Fruit fly (Drosophila melanogaster) whole organism, embryonic: Measurements from ENCODE around the gene Rab5.
A peak's percentile ranks its signal among the peaks of the same experiment; 100 is the strongest.

Experiments used
- Abd-B ChIP-seq: fragments of 200-800 bp; sonication (Bioruptor generic); optimal IDR thresholded peaks from 2 replicates; lab custom pipeline; 2018; ENCODE audit warnings: missing biosample characterization, mild to moderate bottlenecking, missing genetic modification characterization, moderate library complexity
- Asciz ChIP-seq: fragments of 200-800 bp; sonication (Bioruptor generic); optimal IDR thresholded peaks from 2 replicates; lab custom pipeline; 2017; ENCODE audit warnings: missing biosample characterization, mild to moderate bottlenecking, missing genetic modification characterization, missing genetic modification reagents
- Atf6 ChIP-seq: fragments of 200-800 bp; sonication (Bioruptor generic); IDR thresholded peaks from 2 replicates; pipeline ENCODE4 v1.3.6; 2022; ENCODE audit warnings: missing biosample characterization, missing genetic modification characterization
- BEAF-32 ChIP-seq: fragments of 200-800 bp; sonication (Bioruptor generic); optimal IDR thresholded peaks from 3 replicates; lab custom pipeline; 2017; ENCODE audit warnings: missing biosample characterization, missing genetic modification characterization, mild to moderate bottlenecking, moderate library complexity, missing genetic modification reagents
- Bteb2 ChIP-seq: fragments of 200-800 bp; sonication (Bioruptor generic); optimal IDR thresholded peaks from 2 replicates; lab custom pipeline; 2016; ENCODE audit warnings: missing biosample characterization, missing genetic modification characterization
- CG10267 ChIP-seq: fragments of 200-800 bp; sonication (Bioruptor generic); optimal IDR thresholded peaks from 2 replicates; lab custom pipeline; 2018; ENCODE audit warnings: missing biosample characterization, mild to moderate bottlenecking, missing genetic modification characterization, moderate library complexity
- CG11560 ChIP-seq: fragments of 200-800 bp; sonication (Bioruptor generic); IDR thresholded peaks from 3 replicates; pipeline ENCODE4 v1.3.6; 2022; ENCODE audit warnings: missing biosample characterization, missing genetic modification characterization
- CG1233 ChIP-seq: fragments of 200-800 bp; sonication (Bioruptor generic); optimal IDR thresholded peaks from 4 replicates; lab custom pipeline; 2018; ENCODE audit warnings: missing biosample characterization, mild to moderate bottlenecking, missing genetic modification characterization
- CG12391 ChIP-seq: fragments of 200-800 bp; sonication (Bioruptor generic); optimal IDR thresholded peaks from 3 replicates; lab custom pipeline; 2018; ENCODE audit warnings: missing biosample characterization, mild to moderate bottlenecking, missing genetic modification characterization, moderate library complexity
- CG14050 ChIP-seq: fragments of 200-800 bp; sonication (Bioruptor generic); IDR thresholded peaks from 3 replicates; pipeline ENCODE4 v1.3.6; 2022; ENCODE audit warnings: missing biosample characterization, missing genetic modification characterization
- CG14710 ChIP-seq: fragments of 200-800 bp; sonication (Bioruptor generic); optimal IDR thresholded peaks from 3 replicates; lab custom pipeline; 2019; ENCODE audit warnings: missing biosample characterization, mild to moderate bottlenecking, missing genetic modification characterization, moderate library complexity
- CG16813 ChIP-seq: fragments of 200-800 bp; sonication (Bioruptor generic); IDR thresholded peaks from 3 replicates; pipeline ENCODE4 v1.3.6; 2022; ENCODE audit warnings: missing biosample characterization, missing genetic modification characterization; ENCODE audit not compliant: partially characterized antibody
- CG17359 ChIP-seq: fragments of 200-800 bp; sonication (Bioruptor generic); optimal IDR thresholded peaks from 3 replicates; lab custom pipeline; 2018; ENCODE audit warnings: missing biosample characterization, mild to moderate bottlenecking, missing genetic modification characterization, moderate library complexity
- CG3065 ChIP-seq: fragments of 200-800 bp; sonication (Bioruptor generic); optimal IDR thresholded peaks from 2 replicates; lab custom pipeline; 2016; ENCODE audit warnings: missing biosample characterization, missing genetic modification characterization
- CG31224 ChIP-seq: fragments of 200-800 bp; sonication (Bioruptor generic); IDR thresholded peaks from 2 replicates; pipeline ENCODE4 v1.3.6; 2022; ENCODE audit warnings: missing biosample characterization, missing genetic modification characterization
- CG3163 ChIP-seq: fragments of 200-800 bp; sonication (Bioruptor generic); optimal IDR thresholded peaks from 3 replicates; lab custom pipeline; 2016; ENCODE audit warnings: missing biosample characterization, missing genetic modification characterization
- CG32772 ChIP-seq: fragments of 200-800 bp; sonication (Bioruptor generic); IDR thresholded peaks from 2 replicates; pipeline ENCODE4 v1.3.6; 2022; ENCODE audit warnings: missing biosample characterization, missing genetic modification characterization
- CG5245 ChIP-seq: fragments of 200-800 bp; sonication (Bioruptor generic); optimal IDR thresholded peaks from 3 replicates; lab custom pipeline; 2016; ENCODE audit warnings: missing biosample characterization, missing genetic modification characterization
- CG8089 ChIP-seq: fragments of 200-800 bp; sonication (Bioruptor generic); optimal IDR thresholded peaks from 3 replicates; lab custom pipeline; 2016; ENCODE audit warnings: missing biosample characterization, missing genetic modification characterization
- CG8924 ChIP-seq: fragments of 200-800 bp; optimal IDR thresholded peaks from 3 replicates; lab custom pipeline; 2019; ENCODE audit warnings: missing biosample characterization, mild to moderate bottlenecking, missing genetic modification characterization, moderate library complexity
- CG8944 ChIP-seq: fragments of 200-800 bp; sonication (Bioruptor generic); optimal IDR thresholded peaks from 3 replicates; lab custom pipeline; 2016; ENCODE audit warnings: missing biosample characterization, missing genetic modification characterization
- CHES-1-like ChIP-seq: fragments of 200-800 bp; sonication (Bioruptor generic); optimal IDR thresholded peaks from 2 replicates; lab custom pipeline; 2016; ENCODE audit warnings: missing biosample characterization, missing genetic modification characterization
- CkIIα-i1 ChIP-seq: fragments of 200-800 bp; sonication (Bioruptor generic); IDR thresholded peaks from 2 replicates; pipeline ENCODE4 v1.3.6; 2022; ENCODE audit warnings: missing biosample characterization, missing genetic modification characterization
- CrebB ChIP-seq: fragments of 200-800 bp; sonication (Bioruptor generic); optimal IDR thresholded peaks from 3 replicates; lab custom pipeline; 2018; ENCODE audit warnings: missing biosample characterization, mild to moderate bottlenecking, missing genetic modification characterization
- Ets65A ChIP-seq: fragments of 200-800 bp; sonication (Bioruptor generic); peaks from one replicate; lab custom pipeline; 2016; ENCODE audit warnings: missing biosample characterization, missing genetic modification characterization
- GATAe ChIP-seq: fragments of 200-800 bp; sonication (Bioruptor generic); conservative IDR thresholded peaks from 2 replicates; pipeline ENCODE4 v1.3.6; 2022; ENCODE audit warnings: missing biosample characterization, missing genetic modification characterization
- Hr3 ChIP-seq: fragments of 200-800 bp; sonication (Bioruptor generic); optimal IDR thresholded peaks from 3 replicates; lab custom pipeline; 2016; ENCODE audit warnings: missing biosample characterization, missing genetic modification characterization
- Kr ChIP-seq: fragments of 200-800 bp; sonication (Bioruptor generic); optimal IDR thresholded peaks from 2 replicates; lab custom pipeline; 2017; ENCODE audit warnings: missing biosample characterization, mild to moderate bottlenecking, missing genetic modification characterization
- Myb ChIP-seq: fragments of 200-800 bp; sonication (Bioruptor generic); optimal IDR thresholded peaks from 2 replicates; lab custom pipeline; 2016; ENCODE audit warnings: missing biosample characterization, missing genetic modification characterization
- NC2α ChIP-seq: fragments of 200-800 bp; sonication (Bioruptor generic); optimal IDR thresholded peaks from 2 replicates; lab custom pipeline; 2016; ENCODE audit warnings: missing biosample characterization, missing genetic modification characterization
- Oaz ChIP-seq: fragments of 200-800 bp; sonication (Bioruptor generic); IDR thresholded peaks from 2 replicates; pipeline ENCODE4 v1.3.6; 2022; ENCODE audit warnings: missing biosample characterization, missing genetic modification characterization
- Pdp1 ChIP-seq, 2 experiments: fragments of 200-800 bp; sonication (Bioruptor generic); optimal IDR thresholded peaks; 3 replicates each; lab custom pipeline; 2016; ENCODE audit warnings: missing biosample characterization in 2 of 2, missing genetic modification characterization in 2 of 2, mild to moderate bottlenecking in 1 of 2, moderate library complexity in 1 of 2
- Poxn ChIP-seq: fragments of 200-800 bp; sonication (Bioruptor generic); IDR thresholded peaks from 2 replicates; pipeline ENCODE4 v1.3.6; 2022; ENCODE audit warnings: missing biosample characterization, missing genetic modification characterization
- ab ChIP-seq: fragments of 200-800 bp; sonication (Bioruptor generic); optimal IDR thresholded peaks from 2 replicates; lab custom pipeline; 2016; ENCODE audit warnings: missing biosample characterization, missing genetic modification characterization
- al ChIP-seq: fragments of 200-800 bp; sonication (Bioruptor generic); IDR thresholded peaks from 2 replicates; pipeline ENCODE4 v1.3.6; 2022; ENCODE audit warnings: missing biosample characterization, missing genetic modification characterization
- ato ChIP-seq: fragments of 200-800 bp; sonication (Bioruptor generic); IDR thresholded peaks from 2 replicates; pipeline ENCODE4 v1.3.6; 2022; ENCODE audit warnings: missing biosample characterization, missing genetic modification characterization; ENCODE audit not compliant: partially characterized antibody
- bowl ChIP-seq: fragments of 200-800 bp; sonication (Bioruptor generic); IDR thresholded peaks from 2 replicates; pipeline ENCODE4 v1.3.6; 2022; ENCODE audit warnings: missing biosample characterization, missing genetic modification characterization
- corto ChIP-seq: fragments of 200-800 bp; sonication (Bioruptor generic); optimal IDR thresholded peaks from 2 replicates; lab custom pipeline; 2016; ENCODE audit warnings: missing biosample characterization, mild to moderate bottlenecking, missing genetic modification characterization, moderate library complexity
- croc ChIP-seq: fragments of 200-800 bp; sonication (Bioruptor generic); conservative IDR thresholded peaks from 3 replicates; pipeline ENCODE4 v1.3.6; 2022; ENCODE audit warnings: missing biosample characterization, missing genetic modification characterization
- crp ChIP-seq, 2 experiments: fragments of 200-800 bp; sonication (Bioruptor generic); optimal IDR thresholded peaks; 2 replicates in 1 of 2; 3 replicates in 1 of 2; lab custom pipeline; 2017; ENCODE audit warnings: missing biosample characterization in 2 of 2, missing genetic modification characterization in 2 of 2, mild to moderate bottlenecking in 1 of 2, moderate library complexity in 1 of 2
- ems ChIP-seq: fragments of 200-800 bp; sonication (Bioruptor generic); optimal IDR thresholded peaks from 3 replicates; lab custom pipeline; 2016; ENCODE audit warnings: missing biosample characterization, missing genetic modification characterization
- ewg ChIP-seq: fragments of 200-800 bp; sonication (Bioruptor generic); optimal IDR thresholded peaks from 3 replicates; lab custom pipeline; 2017; ENCODE audit warnings: mild to moderate bottlenecking, missing biosample characterization, missing genetic modification reagents, missing genetic modification characterization
- gsb-n ChIP-seq: fragments of 200-800 bp; sonication (Bioruptor generic); optimal IDR thresholded peaks from 3 replicates; lab custom pipeline; 2018; ENCODE audit warnings: missing biosample characterization, mild to moderate bottlenecking, missing genetic modification characterization
- inv ChIP-seq: fragments of 200-800 bp; sonication (Bioruptor generic); IDR thresholded peaks from 2 replicates; pipeline ENCODE4 v1.3.6; 2022; ENCODE audit warnings: missing biosample characterization, missing genetic modification characterization; ENCODE audit not compliant: partially characterized antibody
- nau ChIP-seq: fragments of 200-800 bp; sonication (Bioruptor generic); optimal IDR thresholded peaks from 3 replicates; lab custom pipeline; 2017; ENCODE audit warnings: missing biosample characterization, mild to moderate bottlenecking, missing genetic modification characterization, missing genetic modification reagents
- onecut ChIP-seq: fragments of 200-800 bp; sonication (Bioruptor generic); IDR thresholded peaks from 2 replicates; pipeline ENCODE4 v1.3.6; 2022; ENCODE audit warnings: missing biosample characterization, missing genetic modification characterization
- ro ChIP-seq: fragments of 200-800 bp; sonication (Bioruptor generic); IDR thresholded peaks from 2 replicates; pipeline ENCODE4 v1.3.6; 2022; ENCODE audit warnings: missing biosample characterization, missing genetic modification characterization
- row ChIP-seq: fragments of 200-800 bp; sonication (Bioruptor generic); IDR thresholded peaks from 3 replicates; pipeline ENCODE4 v1.3.6; 2022; ENCODE audit warnings: missing biosample characterization, missing genetic modification characterization
- tgo ChIP-seq: fragments of 200-800 bp; sonication (Bioruptor generic); IDR thresholded peaks from 3 replicates; pipeline ENCODE4 v1.3.6; 2022; ENCODE audit warnings: missing biosample characterization, missing genetic modification characterization
- trem ChIP-seq: fragments of 200-800 bp; optimal IDR thresholded peaks from 3 replicates; lab custom pipeline; 2019; ENCODE audit warnings: missing biosample characterization, mild to moderate bottlenecking, missing genetic modification characterization, moderate library complexity
- yki ChIP-seq: fragments of >200 bp; optimal IDR thresholded peaks from 3 replicates; lab custom pipeline; 2018

Gene Rab5

dm6 chr2L:2363626-2364147 is 1.4 kb downstream of the Rab5 start (continued):
- TF ChIP-seq Pdp1 (GFP tag; optimal IDR thresholded peaks at IDR 0.05; lab: Kevin White, UChicago) (peak; percentile 71 to 72), ato (no peak), bowl (GFP tag; lab: Robert Waterston, UW) (peak; percentile 61; the same call in 1 of the 2 replicates), Kr (GFP tag; lab: Kevin White, UChicago) (peak; percentile 43), crp (GFP tag; optimal IDR thresholded peaks at IDR 0.05; lab: Kevin White, UChicago) (peak in 1 of 2 experiments; percentile 64), Myb (GFP tag; lab: Kevin White, UChicago) (peak; percentile 27), gsb-n (tag; lab: Kevin White, UChicago) (peak; percentile 94), CG32772 (peak; percentile 83; the same call in 1 of the 2 replicates), BEAF-32 (no peak), CG14710 (tag; lab: Kevin White, UChicago) (peak; percentile 89), Asciz (peak; percentile 94), tgo (peak; percentile 82), CG1233 (GFP tag; lab: Kevin White, UChicago) (peak; percentile 89), inv (GFP tag; lab: Robert Waterston, UW) (no peak), corto (GFP tag; lab: Kevin White, UChicago) (peak; percentile 94), CG3163 (GFP tag; lab: Kevin White, UChicago) (no peak), onecut (GFP tag; lab: Robert Waterston, UW) (peak; percentile 77), ems (GFP tag; lab: Kevin White, UChicago) (peak; percentile 68), CrebB (tag; lab: Kevin White, UChicago) (peak; percentile 63), CG31224 (GFP tag; lab: Robert Waterston, UW) (peak; percentile 74), Bteb2 (peak; percentile 76), al (GFP tag; lab: Robert Waterston, UW) (peak; percentile 81), Atf6 (GFP tag; lab: Robert Waterston, UW) (peak; percentile 84), ewg (GFP tag; lab: Kevin White, UChicago) (peak; percentile 65), Ets65A (GFP tag; lab: Kevin White, UChicago) (peak; percentile 83), Abd-B (GFP tag; lab: Kevin White, UChicago) (peak; percentile 79), GATAe (peak; percentile 49; the same call in 1 of the 2 replicates), Hr3 (GFP tag; lab: Kevin White, UChicago) (peak; percentile 55), CG5245 (peak; percentile 70), Poxn (0 out of 2 replicates have a peak, but pooled peaks have one; percentile 10), CHES-1-like (GFP tag; lab: Kevin White, UChicago) (peak; percentile 45), CG16813 (GFP tag; lab: Robert Waterston, UW) (no peak), croc (peak; percentile 73), Oaz (GFP tag; lab: Robert Waterston, UW) (peak; percentile 69), CG14050 (GFP tag; lab: Robert Waterston, UW) (peak; percentile 84), CG8924 (tag; lab: Kevin White, UChicago) (peak; percentile 91), CG11560 (no peak), row (GFP tag; lab: Robert Waterston, UW) (peak; percentile 92), CG10267 (tag; lab: Kevin White, UChicago) (peak; percentile 87), nau (GFP tag; lab: Kevin White, UChicago) (peak; percentile 88), CkIIα-i1 (GFP tag; lab: Robert Waterston, UW) (no peak), CG3065 (GFP tag; lab: Kevin White, UChicago) (no peak), CG12391 (tag; lab: Kevin White, UChicago) (peak; percentile 89), CG17359 (peak; percentile 91), CG8089 (peak; percentile 45), ab (no peak), ro (peak; percentile 52; the same call in 1 of the 2 replicates), CG8944 (peak; percentile 29), NC2α (GFP tag; lab: Kevin White, UChicago) (peak; percentile 59), trem (tag; lab: Kevin White, UChicago) (peak; percentile 88), yki (lab: Kevin White, UChicago) (no peak)
